Worm (Caenorhabditis elegans) whole organism, L1 larva: ENCODE measurements around the gene Y43C5A.2.

ENCODE experiments used
- C04F5.9 ChIP-seq: sonication (generic microtip); optimal IDR thresholded peaks from 2 replicates; lab custom pipeline; 2016; ENCODE audit warnings: missing genetic modification characterization, missing compliant biosample characterization
- Y116A8C.19 ChIP-seq: sonication (generic microtip); optimal IDR thresholded peaks from 2 replicates; lab custom pipeline; 2016; ENCODE audit warnings: missing compliant biosample characterization, missing genetic modification characterization, borderline replicate concordance
- alr-1 ChIP-seq: fragments of 200-800 bp; sonication (Bioruptor generic); optimal IDR thresholded peaks from 2 replicates; lab custom pipeline; 2018; ENCODE audit warnings: borderline replicate concordance, mild to moderate bottlenecking, missing genetic modification characterization, missing compliant biosample characterization
- ama-1 ChIP-seq: fragments of 150-350 bp; optimal IDR thresholded peaks from 2 replicates; lab custom pipeline; 2014
- ceh-82 ChIP-seq, 3 experiments: fragments of 150-350 bp in 1 of 3; sonication (generic microtip) in 2 of 3; optimal IDR thresholded peaks; 2 replicates each; lab custom pipeline; 2014 to 2017; ENCODE audit warnings: missing biosample characterization in 3 of 3, missing genetic modification characterization in 3 of 3
- ceh-90 ChIP-seq: sonication (generic microtip); optimal IDR thresholded peaks from 2 replicates; lab custom pipeline; 2016; ENCODE audit warnings: missing genetic modification characterization, missing compliant biosample characterization
- ces-1 ChIP-seq: fragments of 150-350 bp; optimal IDR thresholded peaks from 2 replicates; lab custom pipeline; 2014; ENCODE audit warnings: missing biosample characterization, missing genetic modification reagents, missing genetic modification characterization
- elt-2 ChIP-seq: sonication (generic microtip); optimal IDR thresholded peaks from 2 replicates; lab custom pipeline; 2016; ENCODE audit warnings: missing genetic modification characterization, mild to moderate bottlenecking, inconsistent platforms, missing compliant biosample characterization, missing genetic modification reagents
- elt-3 ChIP-seq, 6 experiments: fragments of 150-350 bp in 1 of 6; sonication (generic microtip); optimal IDR thresholded peaks; 2 replicates each; lab custom pipeline; 2017 to 2018; ENCODE audit warnings: missing biosample characterization in 6 of 6, missing genetic modification characterization in 6 of 6, inconsistent platforms in 1 of 6
- fkh-10 ChIP-seq: sonication (generic microtip); optimal IDR thresholded peaks from 2 replicates; lab custom pipeline; 2017; ENCODE audit warnings: missing biosample characterization, missing genetic modification reagents, missing genetic modification characterization
- fkh-4 ChIP-seq: sonication (generic microtip); optimal IDR thresholded peaks from 2 replicates; lab custom pipeline; 2016; ENCODE audit warnings: missing compliant biosample characterization, missing genetic modification characterization, borderline replicate concordance
- fkh-8 ChIP-seq: sonication (generic microtip); optimal IDR thresholded peaks from 2 replicates; lab custom pipeline; 2016; ENCODE audit warnings: mild to moderate bottlenecking, missing genetic modification characterization, missing compliant biosample characterization
- hlh-17 ChIP-seq: fragments of 200-800 bp; sonication (Bioruptor generic); optimal IDR thresholded peaks from 2 replicates; lab custom pipeline; 2018; ENCODE audit warnings: missing genetic modification characterization, mild to moderate bottlenecking, missing compliant biosample characterization, moderate library complexity, borderline replicate concordance
- hlh-4 ChIP-seq: sonication (generic microtip); optimal IDR thresholded peaks from 2 replicates; lab custom pipeline; 2016; ENCODE audit warnings: mild to moderate bottlenecking, missing genetic modification characterization, missing compliant biosample characterization
- hpl-2 ChIP-seq: fragments of 150-350 bp; optimal IDR thresholded peaks from 2 replicates; lab custom pipeline; 2014; ENCODE audit warnings: missing biosample characterization, missing genetic modification reagents, missing genetic modification characterization
- irx-1 ChIP-seq: sonication (generic microtip); optimal IDR thresholded peaks from 2 replicates; lab custom pipeline; 2016; ENCODE audit warnings: missing genetic modification characterization, missing compliant biosample characterization
- isw-1 ChIP-seq: fragments of 200-800 bp; sonication (Bioruptor generic); IDR thresholded peaks from 2 replicates; pipeline ENCODE4 v1.3.6; 2022; ENCODE audit warnings: missing genetic modification characterization, missing compliant biosample characterization
- jun-1 ChIP-seq: fragments of 150-350 bp; optimal IDR thresholded peaks from 2 replicates; lab custom pipeline; 2014; ENCODE audit warnings: missing biosample characterization, missing genetic modification reagents, missing genetic modification characterization
- lin-13 ChIP-seq: fragments of 150-350 bp; optimal IDR thresholded peaks from 2 replicates; lab custom pipeline; 2014; ENCODE audit warnings: missing biosample characterization, missing genetic modification reagents, missing genetic modification characterization
- lir-3 ChIP-seq: sonication (generic microtip); optimal IDR thresholded peaks from 2 replicates; lab custom pipeline; 2016; ENCODE audit warnings: mild to moderate bottlenecking, missing genetic modification characterization, moderate library complexity, missing compliant biosample characterization; ENCODE audit not compliant: poor library complexity
- mdl-1 ChIP-seq, 2 experiments: fragments of 150-350 bp; optimal IDR thresholded peaks; 2 replicates each; lab custom pipeline; 2014 to 2017; ENCODE audit warnings: missing biosample characterization in 2 of 2, missing genetic modification characterization in 2 of 2, inconsistent platforms in 1 of 2
- nhr-12 ChIP-seq: sonication (generic microtip); optimal IDR thresholded peaks from 2 replicates; lab custom pipeline; 2017; ENCODE audit warnings: missing biosample characterization, missing genetic modification characterization
- nhr-20 ChIP-seq: sonication (generic microtip); optimal IDR thresholded peaks from 2 replicates; lab custom pipeline; 2016; ENCODE audit warnings: mild to moderate bottlenecking, missing genetic modification characterization, missing compliant biosample characterization
- nhr-237 ChIP-seq: fragments of 150-350 bp; optimal IDR thresholded peaks from 2 replicates; lab custom pipeline; 2014; ENCODE audit warnings: missing biosample characterization, missing genetic modification characterization
- nhr-71 ChIP-seq: sonication (generic microtip); optimal IDR thresholded peaks from 2 replicates; lab custom pipeline; 2016; ENCODE audit warnings: mild to moderate bottlenecking, missing genetic modification characterization, moderate library complexity, missing compliant biosample characterization
- nhr-76 ChIP-seq: sonication (generic microtip); optimal IDR thresholded peaks from 2 replicates; lab custom pipeline; 2017; ENCODE audit warnings: missing biosample characterization, missing genetic modification characterization
- nhr-84 ChIP-seq: sonication (generic microtip); optimal IDR thresholded peaks from 2 replicates; lab custom pipeline; 2017; ENCODE audit warnings: missing biosample characterization, missing genetic modification characterization
- nhr-85 ChIP-seq: sonication (generic microtip); peaks from one replicate; lab custom pipeline; 2016; ENCODE audit warnings: missing genetic modification characterization, inconsistent platforms, missing compliant biosample characterization
- rnt-1 ChIP-seq: sonication (generic microtip); optimal IDR thresholded peaks from 2 replicates; lab custom pipeline; 2016; ENCODE audit warnings: mild to moderate bottlenecking, missing genetic modification characterization, moderate library complexity, missing compliant biosample characterization
- skn-1 ChIP-seq: fragments of 150-350 bp; optimal IDR thresholded peaks from 2 replicates; lab custom pipeline; 2014; ENCODE audit warnings: missing biosample characterization, missing genetic modification characterization
- snpc-4 ChIP-seq: fragments of 150-350 bp; optimal IDR thresholded peaks from 2 replicates; lab custom pipeline; 2014; ENCODE audit warnings: missing biosample characterization, missing genetic modification characterization
- sox-4 ChIP-seq: sonication (generic microtip); optimal IDR thresholded peaks from 2 replicates; lab custom pipeline; 2016; ENCODE audit warnings: missing genetic modification characterization, missing compliant biosample characterization
- sptf-1 ChIP-seq: fragments of 150-350 bp; optimal IDR thresholded peaks from 2 replicates; lab custom pipeline; 2014; ENCODE audit warnings: missing biosample characterization, missing genetic modification characterization
- swsn-7 ChIP-seq: sonication (generic microtip); optimal IDR thresholded peaks from 2 replicates; lab custom pipeline; 2016; ENCODE audit warnings: missing genetic modification characterization, missing compliant biosample characterization
- unc-130 ChIP-seq: fragments of 150-350 bp; optimal IDR thresholded peaks from 2 replicates; lab custom pipeline; 2017; ENCODE audit warnings: missing biosample characterization, missing genetic modification characterization, inconsistent platforms
- vab-15 ChIP-seq: sonication (generic microtip); optimal IDR thresholded peaks from 2 replicates; lab custom pipeline; 2017; ENCODE audit warnings: missing genotype, mild to moderate bottlenecking, missing genetic modification characterization, missing compliant biosample characterization
- xbp-1 ChIP-seq: sonication (generic microtip); optimal IDR thresholded peaks from 2 replicates; lab custom pipeline; 2016; ENCODE audit warnings: missing genetic modification characterization, missing compliant biosample characterization
- zip-4 ChIP-seq: fragments of 200-800 bp; sonication (Bioruptor generic); optimal IDR thresholded peaks from 2 replicates; lab custom pipeline; 2018; ENCODE audit warnings: mild to moderate bottlenecking, missing genetic modification characterization, moderate library complexity, missing compliant biosample characterization
- ztf-11 ChIP-seq, 2 experiments: sonication (generic microtip); optimal IDR thresholded peaks; 2 replicates each; lab custom pipeline; 2016 to 2017; ENCODE audit warnings: missing genetic modification characterization in 2 of 2, missing biosample characterization in 1 of 2, missing compliant biosample characterization in 1 of 2

Gene Y43C5A.2

DNA sequence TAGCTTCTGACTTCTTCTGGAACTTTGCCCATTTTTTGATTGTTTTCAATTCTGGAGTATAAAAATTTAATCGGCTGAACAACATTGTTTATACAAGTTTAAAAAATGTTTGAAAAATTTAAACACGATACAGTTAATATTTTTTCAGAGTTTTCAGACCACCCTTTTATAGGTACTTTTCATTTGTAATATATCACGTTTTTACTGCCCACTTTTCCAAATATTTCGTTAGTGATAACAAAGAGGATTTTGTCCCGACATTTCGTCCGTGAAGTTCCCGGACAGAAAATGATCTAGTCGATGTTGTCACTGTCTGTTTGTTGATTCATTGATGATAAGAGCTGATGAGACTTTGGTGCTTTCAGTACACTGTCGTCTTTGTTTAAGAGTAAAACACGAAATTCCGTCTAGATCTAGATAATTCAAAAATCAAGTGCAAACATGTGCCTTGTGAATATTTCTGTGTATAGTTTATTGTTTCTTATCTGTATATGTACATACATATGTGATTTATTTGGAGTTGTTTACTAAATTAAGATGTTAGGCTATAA is 34.3 kb upstream of the Y43C5A.2 start, which contains the start of gene ech-9:
ech-9 (minus strand) TSS at position 51 of the 551 bp plus-strand sequence.
- no peak for TF ChIP-seq ceh-90 (tag; lab: Kevin White, UChicago)
- peak; percentile 39 for TF ChIP-seq elt-2 (tag; lab: Kevin White, UChicago)
- TF ChIP-seq, all 84 proteins: peak for 1

DNA sequence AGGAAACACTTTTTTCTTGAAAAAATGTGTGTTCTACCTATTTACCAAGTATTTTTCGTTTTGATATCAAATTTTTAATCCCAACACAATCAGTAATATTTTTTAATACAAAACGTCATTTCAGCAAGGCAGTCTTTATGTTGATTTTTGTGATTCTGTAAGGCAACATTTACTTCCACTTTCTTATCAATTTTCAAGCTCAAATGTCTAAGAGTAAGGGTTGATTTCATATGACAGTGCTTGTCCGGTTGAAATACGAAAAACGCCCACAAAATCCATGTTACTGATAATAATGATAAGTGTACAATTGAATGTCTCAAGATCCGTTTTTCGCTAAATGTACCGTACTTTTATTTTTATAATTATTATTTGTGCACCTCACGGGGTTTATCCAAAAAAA is 33.6 kb upstream of the Y43C5A.2 start:
- no peak for TF ChIP-seq vab-15 (tag; lab: Kevin White, UChicago)
- TF ChIP-seq ceh-90 (tag; lab: Kevin White, UChicago): no peak
- no peak for TF ChIP-seq nhr-12 (tag; lab: Kevin White, UChicago)
- peak; percentile 32 for TF ChIP-seq jun-1 (tag; lab: Kevin White, UChicago)
- TF ChIP-seq elt-3 (tag; optimal IDR thresholded peaks at IDR 0.05; lab: Kevin White, UChicago): no peak
- peak; percentile 68 for TF ChIP-seq elt-2 (tag; lab: Kevin White, UChicago)
- TF ChIP-seq sptf-1 (tag; lab: Kevin White, UChicago): no peak
- TF ChIP-seq skn-1 (tag; lab: Kevin White, UChicago): no peak

DNA sequence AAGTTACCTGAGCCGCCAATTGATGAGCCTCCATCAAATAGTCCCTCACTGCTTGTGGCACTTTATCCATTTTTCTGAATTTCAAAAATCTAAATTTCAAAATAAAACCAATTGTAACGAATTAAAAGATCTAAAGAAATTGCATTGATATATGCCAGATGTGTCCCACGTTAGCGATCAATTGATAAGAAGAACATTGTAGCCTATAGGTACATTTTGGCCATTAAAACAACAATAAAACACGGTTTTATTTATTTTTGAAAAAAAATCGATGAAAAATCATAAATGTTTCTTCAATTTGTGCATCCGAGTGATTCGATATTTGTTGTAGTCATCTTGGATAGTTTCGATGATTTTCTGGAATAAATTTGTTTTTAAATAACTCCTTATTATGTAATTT is 30.6 kb upstream of the Y43C5A.2 start, which contains the start of gene ech-8:
ech-8 (minus strand) TSS at position 132 of the 400 bp plus-strand sequence.
- TF ChIP-seq elt-3 (tag; optimal IDR thresholded peaks at IDR 0.05; lab: Kevin White, UChicago): peak in 1 of 6 experiments; percentile 5
- peak; percentile 13 for TF ChIP-seq nhr-20
- no peak for TF ChIP-seq fkh-4

DNA sequence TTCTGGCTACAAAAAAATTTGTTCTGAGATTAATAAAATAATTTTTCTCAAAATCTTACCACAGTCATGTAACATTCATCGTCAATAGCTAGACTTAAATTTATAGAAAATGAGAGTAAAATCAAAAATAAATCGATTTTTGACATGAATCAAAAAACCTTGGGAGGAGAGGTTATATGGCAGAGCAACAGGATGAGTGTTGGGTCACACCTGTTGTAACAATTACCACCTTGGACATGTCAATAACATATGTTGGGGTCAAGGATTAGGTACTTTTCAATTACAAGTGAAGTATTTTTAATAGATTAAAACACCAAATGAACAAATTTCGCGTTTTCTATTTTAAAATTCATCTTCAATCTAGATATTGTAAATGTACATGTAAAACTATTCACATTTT is 28.0 kb upstream of the Y43C5A.2 start, which contains the start of gene lipl-7:
lipl-7 (minus strand) TSS at position 165 of the 400 bp plus-strand sequence.
- TF ChIP-seq nhr-76 (tag; lab: Kevin White, UChicago) (no peak), fkh-10 (GFP tag; lab: Kevin White, UChicago) (no peak), nhr-20 (no peak), swsn-7 (no peak), nhr-85 (tag; lab: Kevin White, UChicago) (peak; percentile 53), ces-1 (GFP tag; lab: Kevin White, UChicago) (no peak), mdl-1 (tag; optimal IDR thresholded peaks at IDR 0.05; lab: Kevin White, UChicago) (no peak), nhr-71 (tag; lab: Kevin White, UChicago) (peak; percentile 11), ceh-82 (tag; optimal IDR thresholded peaks at IDR 0.05; lab: Kevin White, UChicago) (no peak), Y116A8C.19 (tag; lab: Kevin White, UChicago) (no peak), ztf-11 (tag; optimal IDR thresholded peaks at IDR 0.05; lab: Kevin White, UChicago) (no peak), isw-1 (GFP tag; lab: Robert Waterston, UW) (no peak), nhr-237 (tag; lab: Kevin White, UChicago) (no peak)

DNA sequence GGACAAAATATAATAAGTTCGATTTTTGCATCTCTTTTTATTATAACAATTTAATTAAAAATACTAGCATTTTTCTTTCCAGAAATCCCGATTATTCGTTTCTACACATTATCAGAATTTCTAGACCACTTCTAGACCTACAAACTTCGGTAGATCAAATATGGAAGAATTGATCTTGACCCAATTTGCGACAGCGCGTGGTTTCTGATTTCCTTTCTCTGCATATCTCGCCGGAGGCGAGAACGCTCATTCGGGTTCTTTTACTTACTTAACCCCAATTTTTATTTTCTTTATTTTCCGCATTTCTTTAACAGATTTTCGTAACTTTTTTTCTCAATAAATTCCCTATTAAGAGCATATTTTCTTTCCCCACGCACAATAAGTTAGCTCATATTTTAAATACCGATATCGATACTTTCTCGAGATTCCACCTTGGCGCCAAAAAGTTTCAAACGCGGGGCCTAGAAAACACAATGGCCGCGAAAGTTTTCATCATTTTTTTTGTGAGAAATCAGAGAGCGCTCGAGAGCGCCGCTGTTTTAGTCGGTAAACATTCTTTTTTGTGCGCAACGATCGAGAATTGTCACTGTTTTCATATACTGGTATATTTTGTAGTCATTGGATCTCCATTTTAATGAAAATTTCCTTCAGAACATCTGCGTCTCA is 27.1 kb upstream of the Y43C5A.2 start:
- TF ChIP-seq ces-1 (GFP tag; lab: Kevin White, UChicago) (no peak), elt-2 (tag; lab: Kevin White, UChicago) (no peak), ztf-11 (tag; optimal IDR thresholded peaks at IDR 0.05; lab: Kevin White, UChicago) (no peak), Y116A8C.19 (tag; lab: Kevin White, UChicago) (no peak), hlh-4 (tag; lab: Kevin White, UChicago) (no peak), sox-4 (tag; lab: Kevin White, UChicago) (no peak), jun-1 (tag; lab: Kevin White, UChicago) (no peak), lir-3 (tag; lab: Kevin White, UChicago) (peak; percentile 40), hpl-2 (GFP tag; lab: Kevin White, UChicago) (no peak), vab-15 (tag; lab: Kevin White, UChicago) (no peak), nhr-84 (no peak), rnt-1 (peak; percentile 61), fkh-8 (tag; lab: Kevin White, UChicago) (no peak), ceh-90 (tag; lab: Kevin White, UChicago) (peak; percentile 61), xbp-1 (tag; lab: Kevin White, UChicago) (peak; percentile 8), isw-1 (GFP tag; lab: Robert Waterston, UW) (no peak), snpc-4 (tag; lab: Kevin White, UChicago) (no peak), nhr-71 (tag; lab: Kevin White, UChicago) (peak; percentile 44), alr-1 (no peak), elt-3 (tag; optimal IDR thresholded peaks at IDR 0.05; lab: Kevin White, UChicago) (peak in 1 of 6 experiments; percentile 7), swsn-7 (peak; percentile 1), unc-130 (tag; lab: Kevin White, UChicago) (peak; percentile 41), ceh-82 (tag; optimal IDR thresholded peaks at IDR 0.05; lab: Kevin White, UChicago) (no peak), lin-13 (peak; percentile 4), zip-4 (GFP tag; lab: Kevin White, UChicago) (no peak), irx-1 (tag; lab: Kevin White, UChicago) (no peak), C04F5.9 (tag; lab: Kevin White, UChicago) (no peak), hlh-17 (GFP tag; lab: Kevin White, UChicago) (no peak), ama-1 (lab: Kevin White, UChicago) (no peak), nhr-12 (tag; lab: Kevin White, UChicago) (no peak)
